Fruit fly (Drosophila melanogaster): ENCODE data around the gene CG13026.

DNA sequence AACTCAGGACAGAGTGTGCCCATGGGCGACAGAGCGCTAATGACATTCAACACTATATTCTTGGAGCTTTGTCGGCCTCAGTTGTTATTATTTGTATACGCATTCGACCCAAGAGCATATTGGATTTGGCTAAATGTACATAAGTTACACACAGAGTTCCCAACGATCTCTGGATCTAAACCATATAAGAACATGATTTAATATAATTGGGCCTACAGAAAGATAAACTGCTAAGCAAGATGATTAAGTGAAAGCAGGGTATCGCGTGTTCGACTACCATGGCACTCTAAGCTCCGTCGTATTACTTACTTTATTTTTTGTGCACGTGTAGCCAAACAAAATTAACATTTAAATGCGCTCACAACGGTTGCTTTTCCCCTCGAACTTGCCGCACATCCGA, 34.3 kb upstream of the CG13026 start:
- TF ChIP-seq CTCF (optimal IDR thresholded peaks at IDR 0.05) (no peak), CG8478 (optimal IDR thresholded peaks at IDR 0.05) (no peak)
